Worm (Caenorhabditis elegans) whole organism, L4 larva: ENCODE measurements around the gene Y66D12A.21.

Experiments used
- T26A8.4 ChIP-seq: fragments of 200-800 bp; sonication (Bioruptor generic); IDR thresholded peaks from 2 replicates; pipeline ENCODE4 v1.3.6; 2022; ENCODE audit warnings: missing genetic modification characterization, missing compliant biosample characterization
- hmg-1.1 ChIP-seq: fragments of 200-800 bp; sonication (Bioruptor generic); IDR thresholded peaks from 2 replicates; pipeline ENCODE4 v1.3.6; 2022; ENCODE audit warnings: missing genetic modification reagents, missing genetic modification characterization, missing compliant biosample characterization
- jun-1 ChIP-seq: fragments of 150-350 bp; optimal IDR thresholded peaks from 2 replicates; lab custom pipeline; 2014; ENCODE audit warnings: missing biosample characterization, missing genetic modification reagents, missing genetic modification characterization
- lin-38 ChIP-seq: fragments of 200-800 bp; sonication (Bioruptor generic); IDR thresholded peaks from 2 replicates; pipeline ENCODE4 v1.3.6; 2022; ENCODE audit warnings: missing genetic modification reagents, missing genetic modification characterization, missing compliant biosample characterization

ce11 chrIII:11481309-11481845 lies 23.7 kb downstream of the Y66D12A.21 start:
- TF ChIP-seq T26A8.4 (GFP tag; lab: Robert Waterston, UW) (no peak), jun-1 (tag; lab: Kevin White, UChicago) (no peak), lin-38 (GFP tag; lab: Robert Waterston, UW) (no peak), hmg-1.1 (GFP tag; lab: Robert Waterston, UW) (no peak)
